Worm (Caenorhabditis elegans) whole organism, mixed stage, embryonic: ENCODE data around the gene nfm-1.

Source experiments
- ces-1 ChIP-seq: fragments of 150-350 bp; optimal IDR thresholded peaks from 2 replicates; lab custom pipeline; 2014; ENCODE audit warnings: missing biosample characterization, missing genetic modification reagents, missing genetic modification characterization
- elt-1 ChIP-seq: sonication (generic microtip); optimal IDR thresholded peaks from 2 replicates; lab custom pipeline; 2017; ENCODE audit warnings: missing genetic modification characterization, mild to moderate bottlenecking, missing compliant biosample characterization, antibody characterized with exemption, moderate library complexity, borderline replicate concordance; ENCODE audit not compliant: insufficient read depth
- ham-2 ChIP-seq: fragments of 200-800 bp; sonication (Bioruptor generic); optimal IDR thresholded peaks from 2 replicates; lab custom pipeline; 2018; ENCODE audit warnings: mild to moderate bottlenecking, missing genetic modification characterization, missing compliant biosample characterization
- nhr-237 ChIP-seq: fragments of 150-350 bp; optimal IDR thresholded peaks from 2 replicates; lab custom pipeline; 2014; ENCODE audit warnings: missing biosample characterization, missing genetic modification characterization
- nhr-76 ChIP-seq: sonication (generic microtip); optimal IDR thresholded peaks from 2 replicates; lab custom pipeline; 2017; ENCODE audit warnings: missing biosample characterization, missing genetic modification characterization

DNA sequence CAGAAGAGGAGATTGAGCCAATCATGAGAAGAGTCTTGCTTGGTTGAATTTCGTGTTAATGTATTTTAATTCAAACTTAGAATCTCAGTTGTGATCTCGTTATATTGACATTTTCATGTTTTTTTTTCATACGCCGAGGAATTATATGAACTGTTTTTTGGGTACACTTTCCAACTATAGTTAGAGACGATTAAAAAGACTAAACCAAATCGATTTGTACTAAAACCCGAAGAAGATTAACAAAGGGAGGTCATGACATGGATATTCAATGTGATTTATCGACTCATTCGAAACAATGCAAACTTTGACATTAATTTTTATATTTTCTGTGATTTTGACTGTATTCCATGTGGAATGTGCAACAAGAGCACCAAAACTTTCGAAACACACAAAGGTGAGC lies 11.3 kb upstream of the nfm-1 start, which contains the start of gene Y42G9A.2:
- no peak for TF ChIP-seq elt-1
- TF ChIP-seq nhr-237 (tag; lab: Kevin White, UChicago) = no peak
- TF ChIP-seq ces-1 (GFP tag; lab: Kevin White, UChicago) = no peak
- no peak for TF ChIP-seq nhr-76
- TF ChIP-seq ham-2 (GFP tag; lab: Kevin White, UChicago) = no peak
